Fruit fly (Drosophila melanogaster) whole organism, embryonic: Measurements from ENCODE around the gene CG43088.

Source experiments
- Awh ChIP-seq: fragments of 200-800 bp; sonication (Bioruptor generic); IDR thresholded peaks from 2 replicates; pipeline ENCODE4, ENCODE4 v1.3.6; 2022; ENCODE audit warnings: missing biosample characterization, missing genetic modification characterization
- CG11093 ChIP-seq: fragments of 200-800 bp; sonication (Bioruptor generic); IDR thresholded peaks from 3 replicates; pipeline ENCODE4 v1.3.6; 2022; ENCODE audit warnings: missing biosample characterization, missing genetic modification characterization
- CG13424 ChIP-seq: fragments of 200-800 bp; sonication (Bioruptor generic); optimal IDR thresholded peaks from 2 replicates; lab custom pipeline; 2019; ENCODE audit warnings: missing biosample characterization, mild to moderate bottlenecking, missing genetic modification characterization, moderate library complexity
- CG13775 ChIP-seq: fragments of 200-800 bp; sonication (Bioruptor generic); optimal IDR thresholded peaks from 3 replicates; lab custom pipeline; 2017; ENCODE audit warnings: missing biosample characterization, mild to moderate bottlenecking, missing genetic modification characterization
- CG15269 ChIP-seq: fragments of 200-800 bp; sonication (Bioruptor generic); optimal IDR thresholded peaks from 2 replicates; lab custom pipeline; 2018; ENCODE audit warnings: missing biosample characterization, mild to moderate bottlenecking, missing genetic modification characterization, moderate library complexity
- CG15601 ChIP-seq: fragments of 200-800 bp; sonication (Bioruptor generic); optimal IDR thresholded peaks from 3 replicates; lab custom pipeline; 2019; ENCODE audit warnings: missing biosample characterization, mild to moderate bottlenecking, missing genetic modification characterization, moderate library complexity
- CG17361 ChIP-seq: fragments of 200-800 bp; sonication (Bioruptor generic); IDR thresholded peaks from 3 replicates; pipeline ENCODE4 v1.3.6; 2022; ENCODE audit warnings: missing biosample characterization, missing genetic modification characterization
- CG17612 ChIP-seq: fragments of 200-800 bp; sonication (Bioruptor generic); IDR thresholded peaks from 2 replicates; pipeline ENCODE4 v1.3.6; 2022; ENCODE audit warnings: missing biosample characterization, missing genetic modification characterization
- CG18262 ChIP-seq: fragments of 200-800 bp; optimal IDR thresholded peaks from 3 replicates; lab custom pipeline; 2019; ENCODE audit warnings: missing biosample characterization, mild to moderate bottlenecking, missing genetic modification characterization, moderate library complexity
- CG2202 ChIP-seq: fragments of 200-800 bp; sonication (Bioruptor generic); optimal IDR thresholded peaks from 2 replicates; lab custom pipeline; 2018; ENCODE audit warnings: missing biosample characterization, mild to moderate bottlenecking, missing genetic modification characterization
- CG2875 ChIP-seq: fragments of 200-800 bp; sonication (Bioruptor generic); optimal IDR thresholded peaks from 2 replicates; lab custom pipeline; 2017; ENCODE audit warnings: missing biosample characterization, mild to moderate bottlenecking, missing genetic modification characterization, missing genetic modification reagents
- CG3065 ChIP-seq: fragments of 200-800 bp; sonication (Bioruptor generic); optimal IDR thresholded peaks from 2 replicates; lab custom pipeline; 2016; ENCODE audit warnings: missing biosample characterization, missing genetic modification characterization
- CG31224 ChIP-seq: fragments of 200-800 bp; sonication (Bioruptor generic); IDR thresholded peaks from 2 replicates; pipeline ENCODE4 v1.3.6; 2022; ENCODE audit warnings: missing biosample characterization, missing genetic modification characterization
- CG3726 ChIP-seq: fragments of 200-800 bp; sonication (Bioruptor generic); IDR thresholded peaks from 3 replicates; pipeline ENCODE4, ENCODE4 v1.3.6; 2022; ENCODE audit warnings: missing biosample characterization, missing genetic modification characterization
- CG4360 ChIP-seq: fragments of 200-800 bp; sonication (Bioruptor generic); IDR thresholded peaks from 2 replicates; pipeline ENCODE4 v1.3.6; 2022; ENCODE audit warnings: missing biosample characterization, missing genetic modification characterization
- CG4707 ChIP-seq: fragments of 200-800 bp; sonication (Bioruptor generic); optimal IDR thresholded peaks from 2 replicates; lab custom pipeline; 2018; ENCODE audit warnings: missing biosample characterization, mild to moderate bottlenecking, missing genetic modification characterization, moderate library complexity
- CG6272 ChIP-seq: fragments of 200-800 bp; sonication (Bioruptor generic); IDR thresholded peaks from 2 replicates; pipeline ENCODE4 v1.3.6; 2022; ENCODE audit warnings: missing biosample characterization, missing genetic modification characterization
- CG6689 ChIP-seq: fragments of 200-800 bp; sonication (Bioruptor generic); IDR thresholded peaks from 2 replicates; pipeline ENCODE4 v1.3.6; 2022; ENCODE audit warnings: missing biosample characterization, missing genetic modification characterization
- CG6813 ChIP-seq: fragments of 200-800 bp; sonication (Bioruptor generic); optimal IDR thresholded peaks from 2 replicates; lab custom pipeline; 2017; ENCODE audit warnings: missing biosample characterization, missing genetic modification characterization, mild to moderate bottlenecking, moderate library complexity, missing genetic modification reagents
- CG7786 ChIP-seq: fragments of 200-800 bp; sonication (Bioruptor generic); optimal IDR thresholded peaks from 2 replicates; lab custom pipeline; 2016; ENCODE audit warnings: missing biosample characterization, missing genetic modification characterization
- CG7987 ChIP-seq: fragments of 200-800 bp; sonication (Bioruptor generic); optimal IDR thresholded peaks from 2 replicates; lab custom pipeline; 2018; ENCODE audit warnings: missing biosample characterization, mild to moderate bottlenecking, missing genetic modification characterization, moderate library complexity
- CG8359 ChIP-seq: fragments of 200-800 bp; sonication (Bioruptor generic); optimal IDR thresholded peaks from 2 replicates; lab custom pipeline; 2017; ENCODE audit warnings: missing biosample characterization, mild to moderate bottlenecking, missing genetic modification characterization, borderline replicate concordance
- CoRest ChIP-seq: fragments of 200-800 bp; sonication (Bioruptor generic); optimal IDR thresholded peaks from 3 replicates; lab custom pipeline; 2018; ENCODE audit warnings: missing biosample characterization, mild to moderate bottlenecking, missing genetic modification characterization, moderate library complexity
- Dp ChIP-seq: fragments of 200-800 bp; sonication (Bioruptor generic); optimal IDR thresholded peaks from 2 replicates; lab custom pipeline; 2018; ENCODE audit warnings: missing biosample characterization, mild to moderate bottlenecking, missing genetic modification characterization, moderate library complexity
- Dref ChIP-seq: fragments of 200-800 bp; sonication (Bioruptor generic); IDR thresholded peaks from 2 replicates; pipeline ENCODE4 v1.3.6; 2022; ENCODE audit warnings: missing biosample characterization, missing genetic modification characterization
- Hmr ChIP-seq: fragments of 200-800 bp; sonication (Bioruptor generic); optimal IDR thresholded peaks from 3 replicates; lab custom pipeline; 2017; ENCODE audit warnings: mild to moderate bottlenecking, missing biosample characterization, missing genetic modification reagents, missing genetic modification characterization
- Hr3 ChIP-seq: fragments of 200-800 bp; sonication (Bioruptor generic); optimal IDR thresholded peaks from 3 replicates; lab custom pipeline; 2016; ENCODE audit warnings: missing biosample characterization, missing genetic modification characterization
- NFAT ChIP-seq: fragments of 200-800 bp; sonication (Bioruptor generic); IDR thresholded peaks from 2 replicates; pipeline ENCODE4 v1.3.6; 2022; ENCODE audit warnings: missing biosample characterization, missing genetic modification characterization
- Nf-YC ChIP-seq: fragments of 200-800 bp; optimal IDR thresholded peaks from 3 replicates; lab custom pipeline; 2019; ENCODE audit warnings: missing biosample characterization, mild to moderate bottlenecking, missing genetic modification characterization, moderate library complexity
- Oaz ChIP-seq: fragments of 200-800 bp; sonication (Bioruptor generic); IDR thresholded peaks from 2 replicates; pipeline ENCODE4 v1.3.6; 2022; ENCODE audit warnings: missing biosample characterization, missing genetic modification characterization
- Scr ChIP-seq: fragments of 200-800 bp; sonication (Bioruptor generic); IDR thresholded peaks from 2 replicates; pipeline ENCODE4 v1.3.6; 2022; ENCODE audit warnings: missing biosample characterization, missing genetic modification characterization; ENCODE audit not compliant: partially characterized antibody
- Sin3A ChIP-seq: fragments of >200 bp; optimal IDR thresholded peaks from 2 replicates; lab custom pipeline; 2018
- Six4 ChIP-seq: fragments of 200-800 bp; sonication (Bioruptor generic); optimal IDR thresholded peaks from 2 replicates; lab custom pipeline; 2016; ENCODE audit warnings: missing biosample characterization, missing genetic modification characterization
- Sry-β ChIP-seq: fragments of 200-800 bp; sonication (Bioruptor generic); optimal IDR thresholded peaks from 2 replicates; lab custom pipeline; 2018; ENCODE audit warnings: missing biosample characterization, mild to moderate bottlenecking, missing genetic modification characterization, moderate library complexity
- Taf1 ChIP-seq: fragments of 200-800 bp; sonication (Bioruptor generic); IDR thresholded peaks from 2 replicates; pipeline ENCODE4 v1.3.6; 2022; ENCODE audit warnings: missing biosample characterization, missing genetic modification characterization
- aop ChIP-seq: fragments of 200-800 bp; sonication (Bioruptor generic); IDR thresholded peaks from 2 replicates; pipeline ENCODE4 v1.3.6; 2022; ENCODE audit warnings: missing biosample characterization, missing genetic modification characterization
- btn ChIP-seq: fragments of 200-800 bp; sonication (Bioruptor generic); optimal IDR thresholded peaks from 2 replicates; lab custom pipeline; 2016; ENCODE audit warnings: missing biosample characterization, missing genetic modification characterization
- cato ChIP-seq: fragments of 200-800 bp; sonication (Bioruptor generic); optimal IDR thresholded peaks from 2 replicates; lab custom pipeline; 2016; ENCODE audit warnings: missing biosample characterization, missing genetic modification characterization, borderline replicate concordance
- chm ChIP-seq: fragments of 200-800 bp; sonication (Bioruptor generic); IDR thresholded peaks from 2 replicates; pipeline ENCODE4 v1.3.6; 2022; ENCODE audit warnings: missing biosample characterization, missing genetic modification characterization
- danr ChIP-seq: fragments of 200-800 bp; sonication (Bioruptor generic); IDR thresholded peaks from 2 replicates; pipeline ENCODE4 v1.3.6; 2022; ENCODE audit warnings: missing biosample characterization, missing genetic modification characterization
- eve ChIP-seq, 2 experiments: fragments of >200 bp; optimal IDR thresholded peaks; 2 replicates each; lab custom pipeline; 2017; ENCODE audit warnings: missing biosample characterization in 2 of 2, missing genetic modification characterization in 2 of 2
- ewg ChIP-seq: fragments of 200-800 bp; sonication (Bioruptor generic); optimal IDR thresholded peaks from 3 replicates; lab custom pipeline; 2017; ENCODE audit warnings: mild to moderate bottlenecking, missing biosample characterization, missing genetic modification reagents, missing genetic modification characterization
- gem ChIP-seq: fragments of 200-800 bp; sonication (Bioruptor generic); optimal IDR thresholded peaks from 2 replicates; lab custom pipeline; 2019; ENCODE audit warnings: missing biosample characterization, mild to moderate bottlenecking, missing genetic modification characterization, moderate library complexity
- kni ChIP-seq: fragments of 200-800 bp; sonication (Bioruptor generic); optimal IDR thresholded peaks from 3 replicates; lab custom pipeline; 2017; ENCODE audit warnings: mild to moderate bottlenecking, missing biosample characterization, missing genetic modification reagents, missing genetic modification characterization
- nau ChIP-seq: fragments of 200-800 bp; sonication (Bioruptor generic); optimal IDR thresholded peaks from 3 replicates; lab custom pipeline; 2017; ENCODE audit warnings: missing biosample characterization, mild to moderate bottlenecking, missing genetic modification characterization, missing genetic modification reagents
- salm ChIP-seq: fragments of 200-800 bp; sonication (Bioruptor generic); optimal IDR thresholded peaks from 2 replicates; lab custom pipeline; 2018; ENCODE audit warnings: missing biosample characterization, mild to moderate bottlenecking, missing genetic modification characterization
- sqz ChIP-seq: fragments of 200-800 bp; sonication (Bioruptor generic); optimal IDR thresholded peaks from 3 replicates; lab custom pipeline; 2018; ENCODE audit warnings: missing biosample characterization, mild to moderate bottlenecking, missing genetic modification characterization
- tna ChIP-seq: fragments of 200-800 bp; sonication (Bioruptor generic); IDR thresholded peaks from 2 replicates; pipeline ENCODE4 v1.3.6; 2022; ENCODE audit warnings: missing biosample characterization, missing genetic modification characterization; ENCODE audit not compliant: partially characterized antibody
- tup ChIP-seq: fragments of 200-800 bp; sonication (Bioruptor generic); optimal IDR thresholded peaks from 2 replicates; lab custom pipeline; 2016; ENCODE audit warnings: missing biosample characterization, mild to moderate bottlenecking, missing genetic modification characterization, moderate library complexity
- usp ChIP-seq: fragments of >200 bp; optimal IDR thresholded peaks from 2 replicates; lab custom pipeline; 2017; ENCODE audit warnings: missing biosample characterization, missing genetic modification characterization

Gene CG43088

DNA sequence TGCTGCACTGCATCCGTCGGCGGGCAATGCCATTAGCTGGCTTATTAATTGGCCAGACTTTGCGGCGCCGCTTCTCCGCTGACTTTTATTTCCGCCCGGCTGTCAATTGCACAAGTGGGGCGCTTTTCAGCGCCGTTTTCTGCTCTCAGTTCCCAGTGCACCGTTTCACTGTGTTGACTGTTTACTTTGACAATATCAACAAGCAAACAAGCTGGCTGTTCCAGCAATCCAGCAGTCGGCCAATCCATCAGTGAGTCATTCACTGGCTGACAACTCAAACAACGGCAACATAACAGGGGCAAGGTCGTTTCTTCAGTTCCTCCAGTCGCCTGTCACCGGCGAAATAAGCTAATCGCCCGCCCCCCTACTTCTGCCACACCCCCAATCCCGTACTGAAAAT is 15.1 kb downstream of the CG43088 start (continued):
- TF ChIP-seq CG13424 (tag; lab: Kevin White, UChicago) (peak; percentile 70), Dref (GFP tag; lab: Robert Waterston, UW) (peak; percentile 22; the same call in 1 of the 2 replicates), CG6813 (GFP tag; lab: Kevin White, UChicago) (peak; percentile 93), CG6272 (no peak), CG2202 (peak; percentile 77), chm (GFP tag; lab: Robert Waterston, UW) (no peak; the same call in none of the 2 replicates), gem (tag; lab: Kevin White, UChicago) (peak; percentile 78), CG7987 (peak; percentile 90), Hmr (GFP tag; lab: Kevin White, UChicago) (peak; percentile 85), Sry-β (GFP tag; lab: Kevin White, UChicago) (peak; percentile 61), CG4360 (peak; percentile 71), Hr3 (GFP tag; lab: Kevin White, UChicago) (peak; percentile 39), CG17612 (GFP tag; lab: Robert Waterston, UW) (0 out of 2 replicates have a peak, but pooled peaks have one; percentile 47), sqz (peak; percentile 71), tup (GFP tag; lab: Kevin White, UChicago) (peak; percentile 64), CG11093 (GFP tag; lab: Robert Waterston, UW) (peak; percentile 71; the same call in 1 of the 3 replicates), CG13775 (GFP tag; lab: Kevin White, UChicago) (peak; percentile 38), nau (GFP tag; lab: Kevin White, UChicago) (peak; percentile 92), Oaz (GFP tag; lab: Robert Waterston, UW) (peak; percentile 52; the same call in 1 of the 2 replicates), CG4707 (GFP tag; lab: Kevin White, UChicago) (peak; percentile 82), Awh (GFP tag; lab: Robert Waterston, UW) (peak; percentile 94), salm (tag; lab: Kevin White, UChicago) (peak; percentile 75), CG18262 (tag; lab: Kevin White, UChicago) (peak; percentile 67), CG7786 (GFP tag; lab: Kevin White, UChicago) (peak; percentile 43), btn (peak; percentile 85), Sin3A (lab: Kevin White, UChicago) (no peak), CG6689 (peak; percentile 65), CG3065 (GFP tag; lab: Kevin White, UChicago) (peak; percentile 49), Taf1 (GFP tag; lab: Robert Waterston, UW) (no peak; the same call in 1 of the 2 replicates), CoRest (peak; percentile 65), danr (GFP tag; lab: Robert Waterston, UW) (peak; percentile 39; the same call in 1 of the 2 replicates), CG31224 (GFP tag; lab: Robert Waterston, UW) (0 out of 2 replicates have a peak, but pooled peaks have one; percentile 37), Scr (no peak), eve (GFP tag; optimal IDR thresholded peaks at IDR 0.05; lab: Kevin White, UChicago) (no peak), cato (peak; percentile 67), CG15269 (tag; lab: Kevin White, UChicago) (peak; percentile 72), aop (GFP tag; lab: Robert Waterston, UW) (no peak), Dp (GFP tag; lab: Kevin White, UChicago) (no peak), CG3726 (GFP tag; lab: Robert Waterston, UW) (peak; percentile 83; the same call in 2 of the 3 replicates), ewg (GFP tag; lab: Kevin White, UChicago) (peak; percentile 82), CG8359 (GFP tag; lab: Kevin White, UChicago) (peak; percentile 81), CG2875 (GFP tag; lab: Kevin White, UChicago) (peak; percentile 93), NFAT (peak; percentile 57), usp (no peak), CG15601 (tag; lab: Kevin White, UChicago) (peak; percentile 85), kni (GFP tag; lab: Kevin White, UChicago) (peak; percentile 76), CG17361 (GFP tag; lab: Robert Waterston, UW) (peak; percentile 70; the same call in 2 of the 3 replicates), Nf-YC (peak; percentile 54), tna (no peak), Six4 (GFP tag; lab: Kevin White, UChicago) (peak; percentile 73)
